Worm (Caenorhabditis elegans) whole organism, L4/young adult: ENCODE results near the gene C01G10.18.

Source experiments
- W03F9.2 ChIP-seq: fragments of 150-350 bp; optimal IDR thresholded peaks from 2 replicates; lab custom pipeline; 2014; ENCODE audit warnings: missing biosample characterization, missing genetic modification characterization
- dao-5 ChIP-seq: sonication (generic microtip); optimal IDR thresholded peaks from 2 replicates; lab custom pipeline; 2016; ENCODE audit warnings: missing genotype, missing genetic modification characterization, moderate library complexity, missing compliant biosample characterization

ce11 chrV:15072738-15073137, 15.8 kb downstream of the C01G10.18 start:
- TF ChIP-seq dao-5 (tag; lab: Kevin White, UChicago): no peak
- TF ChIP-seq W03F9.2 (tag; lab: Kevin White, UChicago): no peak
